Fruit fly (Drosophila melanogaster): ENCODE measurements around the gene SNF4Agamma.

SNF4Agamma gene

dm6 chr3R:21138220-21138754, 2.3 kb upstream of the SNF4Agamma start, which contains the start of gene meigo (continued):
- TF ChIP-seq hkb (optimal IDR thresholded peaks at IDR 0.05) (peak; percentile 90), hkb (GFP tag; IDR thresholded peaks at IDR 0.05) (peak; percentile 62), Ets65A (GFP tag) (peak; percentile 94), CG17361 (GFP tag; IDR thresholded peaks at IDR 0.05) (peak; percentile 84), lilli (GFP tag; optimal IDR thresholded peaks at IDR 0.05) (peak; percentile 84), CG16779 (GFP tag; IDR thresholded peaks at IDR 0.05) (no peak), CG12299 (tag; optimal IDR thresholded peaks at IDR 0.05) (peak; percentile 55), zfh2 (GFP tag; optimal IDR thresholded peaks at IDR 0.05) (peak; percentile 69), cad (GFP tag; optimal IDR thresholded peaks at IDR 0.05) (no peak), slou (GFP tag; optimal IDR thresholded peaks at IDR 0.05) (no peak), Ada2b (GFP tag; IDR thresholded peaks at IDR 0.05) (peak; percentile 45), Opbp (GFP tag; IDR thresholded peaks at IDR 0.05; ENCODE audit: partially characterized antibody) (no peak), CG17385 (GFP tag; optimal IDR thresholded peaks at IDR 0.05) (no peak), sug (tag; optimal IDR thresholded peaks at IDR 0.05) (peak; percentile 90), corto (GFP tag; optimal IDR thresholded peaks at IDR 0.05) (no peak), onecut (GFP tag; IDR thresholded peaks at IDR 0.05) (peak; percentile 9; the same call in 1 of the 2 replicates), unc-4 (GFP tag; IDR thresholded peaks at IDR 0.05; ENCODE audit: partially characterized antibody) (no peak), Dll (GFP tag; IDR thresholded peaks at IDR 0.05; ENCODE audit: partially characterized antibody) (no peak), Scr (GFP tag; IDR thresholded peaks at IDR 0.05; ENCODE audit: partially characterized antibody) (0 out of 2 replicates have a peak, but pooled peaks have one; percentile 18), wdn (GFP tag; IDR thresholded peaks at IDR 0.05) (no peak), Fer2 (tag; optimal IDR thresholded peaks at IDR 0.05) (peak; percentile 62), Doc2 (GFP tag; IDR thresholded peaks at IDR 0.05) (no peak), seq (GFP tag; IDR thresholded peaks at IDR 0.05) (no peak), CG17612 (GFP tag; IDR thresholded peaks at IDR 0.05) (no peak), inv (GFP tag; IDR thresholded peaks at IDR 0.05; ENCODE audit: partially characterized antibody) (no peak), CG15601 (tag; optimal IDR thresholded peaks at IDR 0.05) (peak; percentile 87), repo (GFP tag; optimal IDR thresholded peaks at IDR 0.05) (peak; percentile 46), abd-A (tag; optimal IDR thresholded peaks at IDR 0.05) (no peak), ewg (GFP tag; optimal IDR thresholded peaks at IDR 0.05) (no peak), CG6689 (GFP tag; IDR thresholded peaks at IDR 0.05) (peak; percentile 60; the same call in 1 of the 2 replicates), cas (GFP tag; IDR thresholded peaks at IDR 0.05) (0 out of 2 replicates have a peak, but pooled peaks have one; percentile 44), CG11398 (GFP tag; optimal IDR thresholded peaks at IDR 0.05) (peak; percentile 31), ro (GFP tag; IDR thresholded peaks at IDR 0.05) (no peak), Mes4 (GFP tag; optimal IDR thresholded peaks at IDR 0.05) (no peak), CG9215 (GFP tag; IDR thresholded peaks at IDR 0.05) (peak; percentile 72), tll (GFP tag; optimal IDR thresholded peaks at IDR 0.05) (peak; percentile 31 to 56), Atf3 (GFP tag; optimal IDR thresholded peaks at IDR 0.05) (peak; percentile 19), Dbx (GFP tag; IDR thresholded peaks at IDR 0.05) (peak; percentile 71; the same call in 2 of the 3 replicates), Sry-δ (GFP tag; optimal IDR thresholded peaks at IDR 0.05) (peak; percentile 59), CTCF (GFP tag; optimal IDR thresholded peaks at IDR 0.05) (peak; percentile 15), Trl (optimal IDR thresholded peaks at IDR 0.05) (peak in 1 of 2 experiments; percentile 5), Trl (GFP tag; optimal IDR thresholded peaks at IDR 0.05) (peak; percentile 41), pan (optimal IDR thresholded peaks at IDR 0.05) (no peak), pan (GFP tag; optimal IDR thresholded peaks at IDR 0.05 in 1 of 2, IDR thresholded peaks at IDR 0.05 in 1 of 2) (peak in 1 of 2 experiments; percentile 60), luna (GFP tag; optimal IDR thresholded peaks at IDR 0.05) (no peak), CG7963 (GFP tag; IDR thresholded peaks at IDR 0.05; ENCODE audit: partially characterized antibody) (no peak), Awh (GFP tag; IDR thresholded peaks at IDR 0.05) (no peak), NC2β (GFP tag; optimal IDR thresholded peaks at IDR 0.05) (peak; percentile 36), pfk (GFP tag; optimal IDR thresholded peaks at IDR 0.05) (no peak), ATbp (GFP tag; optimal IDR thresholded peaks at IDR 0.05) (no peak), fd64A (GFP tag; optimal IDR thresholded peaks at IDR 0.05) (no peak), dysf (GFP tag; IDR thresholded peaks at IDR 0.05) (peak; percentile 71; the same call in 2 of the 3 replicates)
